Worm (Caenorhabditis elegans): ENCODE results near the gene srh-190.

Gene srh-190

DNA sequence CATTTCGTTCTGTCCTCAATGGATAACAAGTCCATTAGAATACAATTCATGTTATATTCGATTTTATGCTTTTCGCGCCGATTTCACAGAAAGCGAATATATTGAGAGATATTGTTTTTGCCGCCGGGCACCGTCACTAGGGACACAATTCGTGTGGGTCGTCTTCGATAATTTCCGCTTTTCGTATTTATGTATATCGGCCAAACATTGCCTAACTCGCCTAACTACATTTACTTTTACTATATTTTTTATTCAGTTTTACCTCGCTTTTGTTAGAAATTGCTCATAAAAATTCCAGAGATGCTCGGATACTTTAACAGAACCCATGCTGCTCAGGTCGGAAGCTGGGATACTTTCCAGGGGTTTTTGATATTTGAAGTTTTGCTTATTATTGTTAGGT lies 8.2 kb upstream of the srh-190 start, which contains the start of gene sre-9:
sre-9 (plus strand) TSS at position 301 of the 400 bp plus-strand sequence.
- TF ChIP-seq mab-5 (tag; optimal IDR thresholded peaks at IDR 0.05) (no peak), nhr-237 (tag; optimal IDR thresholded peaks at IDR 0.05) (no peak), lin-39 (tag; optimal IDR thresholded peaks at IDR 0.05) (no peak), nhr-77 (tag; optimal IDR thresholded peaks at IDR 0.05) (no peak), skn-1 (tag; optimal IDR thresholded peaks at IDR 0.05) (no peak), egl-27 (tag; optimal IDR thresholded peaks at IDR 0.05) (no peak), lsy-2 (tag; optimal IDR thresholded peaks at IDR 0.05) (no peak), ztf-11 (tag; optimal IDR thresholded peaks at IDR 0.05) (no peak), elt-1 (tag; optimal IDR thresholded peaks at IDR 0.05) (no peak), alr-1 (tag; optimal IDR thresholded peaks at IDR 0.05) (no peak), nhr-21 (tag; optimal IDR thresholded peaks at IDR 0.05) (no peak), ceh-16 (tag; optimal IDR thresholded peaks at IDR 0.05) (no peak), elt-3 (tag; optimal IDR thresholded peaks at IDR 0.05) (no peak)

DNA sequence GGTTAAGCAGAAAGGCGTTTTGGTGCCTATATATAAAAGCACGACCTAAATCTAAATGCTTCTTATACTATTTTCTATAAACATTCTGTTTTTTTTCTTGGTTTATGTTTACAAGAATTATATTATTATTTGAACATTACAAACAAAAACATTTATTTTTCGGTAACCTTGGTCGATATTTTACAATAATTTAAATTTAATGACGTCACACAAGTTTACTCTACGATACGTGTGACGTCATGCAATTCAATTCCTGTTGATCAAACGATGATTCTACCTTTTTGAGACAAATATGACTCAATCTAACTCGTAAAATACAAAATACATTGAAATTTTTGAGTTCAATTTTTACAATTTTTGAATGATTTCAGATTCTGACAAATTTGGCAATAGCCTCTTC lies 6.9 kb upstream of the srh-190 start:
- TF ChIP-seq lin-11 (tag; optimal IDR thresholded peaks at IDR 0.05) (no peak), unc-39 (tag; optimal IDR thresholded peaks at IDR 0.05) (no peak), aly-2 (tag; optimal IDR thresholded peaks at IDR 0.05) (no peak), nhr-129 (tag; optimal IDR thresholded peaks at IDR 0.05) (no peak), unc-55 (GFP tag; optimal IDR thresholded peaks at IDR 0.05) (no peak), sma-3 (GFP tag; optimal IDR thresholded peaks at IDR 0.05) (no peak), F13H6.1 (tag; optimal IDR thresholded peaks at IDR 0.05) (no peak), skn-1 (tag; optimal IDR thresholded peaks at IDR 0.05) (no peak), nhr-25 (tag; optimal IDR thresholded peaks at IDR 0.05) (no peak), nhr-12 (tag; optimal IDR thresholded peaks at IDR 0.05) (no peak), ztf-1 (GFP tag; conservative IDR thresholded peaks at IDR 0.05) (no peak), lin-13 (GFP tag; optimal IDR thresholded peaks at IDR 0.05) (no peak), ZK546.5 (tag; optimal IDR thresholded peaks at IDR 0.05) (no peak), egl-27 (tag; optimal IDR thresholded peaks at IDR 0.05) (no peak), ceh-82 (tag; optimal IDR thresholded peaks at IDR 0.05) (no peak), elt-1 (tag; optimal IDR thresholded peaks at IDR 0.05) (no peak), C34F6.9 (tag; optimal IDR thresholded peaks at IDR 0.05) (no peak), ceh-16 (tag; optimal IDR thresholded peaks at IDR 0.05) (no peak)

DNA sequence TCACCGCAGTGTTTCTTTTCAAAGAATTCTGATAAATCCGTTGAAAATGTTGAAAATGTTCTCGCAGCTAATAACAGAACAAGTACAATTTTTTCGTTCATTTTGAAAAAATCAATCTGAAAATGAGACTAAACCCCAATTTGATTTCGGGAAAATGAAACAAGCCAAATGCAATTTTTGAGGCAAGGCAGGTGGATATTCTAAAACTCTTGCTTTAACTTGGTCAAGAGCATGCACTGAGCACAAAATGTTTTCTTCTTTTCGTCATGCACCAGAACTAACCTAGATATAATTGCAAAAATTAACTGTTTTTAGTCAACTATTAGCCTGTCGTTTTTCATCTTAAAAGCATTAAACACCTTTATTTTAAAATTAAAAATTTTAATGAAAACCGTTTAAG lies 2.8 kb upstream of the srh-190 start, which contains the start of gene irld-22:
irld-22 (minus strand) TSS at position 101 of the 400 bp plus-strand sequence.
- TF ChIP-seq nhr-11 (tag; optimal IDR thresholded peaks at IDR 0.05) (no peak), dmd-4 (tag; optimal IDR thresholded peaks at IDR 0.05) (no peak), lsy-2 (tag; optimal IDR thresholded peaks at IDR 0.05) (no peak), mdl-1 (tag; optimal IDR thresholded peaks at IDR 0.05) (no peak), C34F6.9 (tag; optimal IDR thresholded peaks at IDR 0.05) (no peak), sem-4 (tag; optimal IDR thresholded peaks at IDR 0.05) (no peak), nhr-21 (tag; optimal IDR thresholded peaks at IDR 0.05) (no peak), egl-27 (tag; optimal IDR thresholded peaks at IDR 0.05) (no peak), sma-9 (GFP tag; optimal IDR thresholded peaks at IDR 0.05) (no peak), sma-9 (tag; optimal IDR thresholded peaks at IDR 0.05) (no peak), lin-13 (GFP tag; optimal IDR thresholded peaks at IDR 0.05) (no peak), fos-1 (tag; optimal IDR thresholded peaks at IDR 0.05) (no peak), nhr-25 (tag; optimal IDR thresholded peaks at IDR 0.05) (no peak), F13H6.1 (tag; optimal IDR thresholded peaks at IDR 0.05) (no peak), zag-1 (tag; optimal IDR thresholded peaks at IDR 0.05) (no peak), unc-55 (GFP tag; optimal IDR thresholded peaks at IDR 0.05) (no peak), nhr-10 (tag; optimal IDR thresholded peaks at IDR 0.05) (no peak), nhr-23 (tag; optimal IDR thresholded peaks at IDR 0.05) (no peak), nhr-12 (tag; optimal IDR thresholded peaks at IDR 0.05) (no peak), sma-3 (GFP tag; optimal IDR thresholded peaks at IDR 0.05) (no peak)

DNA sequence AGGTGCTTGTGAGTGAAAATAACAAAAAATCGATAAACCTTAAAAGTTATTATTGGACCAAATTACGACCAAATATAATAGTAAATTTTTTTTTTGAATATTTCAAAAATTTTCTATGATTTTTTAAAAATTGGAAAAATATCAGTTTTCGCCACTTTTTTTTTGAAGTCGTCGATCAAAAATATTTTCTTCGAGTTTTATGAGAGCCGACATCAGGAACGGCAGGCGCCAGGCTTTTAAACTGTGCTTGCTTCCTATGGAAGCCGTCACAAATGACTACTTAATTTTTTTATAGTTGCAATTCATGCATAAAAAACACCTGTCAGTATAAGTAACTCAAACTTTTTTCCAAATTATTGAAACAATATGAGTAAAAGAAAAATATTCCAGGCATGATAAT lies 517 bp downstream of the srh-190 start:
- no peak for TF ChIP-seq ceh-16 (tag; optimal IDR thresholded peaks at IDR 0.05)
- TF ChIP-seq peb-1 (tag; optimal IDR thresholded peaks at IDR 0.05), result no peak
- no peak for TF ChIP-seq nhr-23 (tag; optimal IDR thresholded peaks at IDR 0.05)
- TF ChIP-seq lin-39 (tag; optimal IDR thresholded peaks at IDR 0.05), result no peak
- no peak for TF ChIP-seq nhr-21 (tag; optimal IDR thresholded peaks at IDR 0.05)
- TF ChIP-seq gmeb-1 (tag; optimal IDR thresholded peaks at IDR 0.05), result no peak
- TF ChIP-seq nhr-6 (tag; optimal IDR thresholded peaks at IDR 0.05), result no peak
- TF ChIP-seq sma-3 (GFP tag; optimal IDR thresholded peaks at IDR 0.05), result no peak
- no peak for TF ChIP-seq nhr-237 (tag; optimal IDR thresholded peaks at IDR 0.05)
- no peak for TF ChIP-seq egl-27 (tag; optimal IDR thresholded peaks at IDR 0.05)
- no peak for TF ChIP-seq nhr-12 (tag; optimal IDR thresholded peaks at IDR 0.05)
- no peak for TF ChIP-seq ama-1 (optimal IDR thresholded peaks at IDR 0.05)
- no peak for TF ChIP-seq elt-3 (tag; optimal IDR thresholded peaks at IDR 0.05)
